Worm (Caenorhabditis elegans): ENCODE measurements around the gene str-199.

Gene str-199

ce11 chrV:17208045-17208444, 17.7 kb upstream of the str-199 start, which contains the start of gene Y68A4A.13:
Y68A4A.13 (minus strand) TSS chrV:17208145.
- TF ChIP-seq nhr-76 (tag; optimal IDR thresholded peaks at IDR 0.05): no peak
- no peak for TF ChIP-seq lin-39 (tag; optimal IDR thresholded peaks at IDR 0.05)
- no peak for TF ChIP-seq unc-39 (tag; optimal IDR thresholded peaks at IDR 0.05)
- no peak for TF ChIP-seq eor-1 (tag; optimal IDR thresholded peaks at IDR 0.05)
- no peak for TF ChIP-seq ama-1 (optimal IDR thresholded peaks at IDR 0.05)
- TF ChIP-seq fkh-2 (tag; optimal IDR thresholded peaks at IDR 0.05): no peak
- no peak for TF ChIP-seq nhr-77 (tag; optimal IDR thresholded peaks at IDR 0.05)
- no peak for TF ChIP-seq mml-1 (tag; optimal IDR thresholded peaks at IDR 0.05)
- TF ChIP-seq ztf-11 (tag; optimal IDR thresholded peaks at IDR 0.05): no peak
- no peak for TF ChIP-seq fos-1 (tag; optimal IDR thresholded peaks at IDR 0.05)
- no peak for TF ChIP-seq egl-5 (tag; optimal IDR thresholded peaks at IDR 0.05)
- no peak for TF ChIP-seq lin-15B (tag; optimal IDR thresholded peaks at IDR 0.05)
- TF ChIP-seq pqm-1 (tag; optimal IDR thresholded peaks at IDR 0.05): no peak
- TF ChIP-seq jun-1 (tag; optimal IDR thresholded peaks at IDR 0.05): no peak
- no peak for TF ChIP-seq nhr-43 (tag; optimal IDR thresholded peaks at IDR 0.05; ENCODE audit: poor library complexity, severe bottlenecking)
- no peak for TF ChIP-seq nhr-11 (tag; optimal IDR thresholded peaks at IDR 0.05)
- no peak for TF ChIP-seq nhr-237 (tag; optimal IDR thresholded peaks at IDR 0.05)
- TF ChIP-seq ceh-9 (tag; optimal IDR thresholded peaks at IDR 0.05): no peak
- TF ChIP-seq R02D3.7 (tag; optimal IDR thresholded peaks at IDR 0.05): no peak
- no peak for TF ChIP-seq mdl-1 (tag; optimal IDR thresholded peaks at IDR 0.05)

- TF ChIP-seq R02D3.7 (tag; optimal IDR thresholded peaks at IDR 0.05) (no peak), nhr-28 (tag; optimal IDR thresholded peaks at IDR 0.05) (no peak)
Observed at ce11 chrV:17206469-17206868, 16.2 kb upstream of the str-199 start.

ce11 chrV:17201847-17202246, 11.5 kb upstream of the str-199 start, which contains the start of gene Y68A4A.10:
Y68A4A.10 (plus strand) TSS chrV:17202147.
- no peak for TF ChIP-seq unc-62 (GFP tag; optimal IDR thresholded peaks at IDR 0.05)
- no peak for TF ChIP-seq ceh-16 (tag; optimal IDR thresholded peaks at IDR 0.05)
- no peak for TF ChIP-seq elt-2 (tag; optimal IDR thresholded peaks at IDR 0.05)
- no peak for TF ChIP-seq nhr-43 (tag; optimal IDR thresholded peaks at IDR 0.05; ENCODE audit: poor library complexity, severe bottlenecking)
- no peak for TF ChIP-seq nhr-28 (tag; optimal IDR thresholded peaks at IDR 0.05)
- TF ChIP-seq eor-1 (tag; optimal IDR thresholded peaks at IDR 0.05): no peak
- TF ChIP-seq lin-15B (tag; optimal IDR thresholded peaks at IDR 0.05): no peak
- TF ChIP-seq R02D3.7 (tag; optimal IDR thresholded peaks at IDR 0.05): no peak
- no peak for TF ChIP-seq ceh-82 (tag; optimal IDR thresholded peaks at IDR 0.05)
- TF ChIP-seq ztf-11 (tag; optimal IDR thresholded peaks at IDR 0.05): no peak
- TF ChIP-seq fkh-10 (GFP tag; optimal IDR thresholded peaks at IDR 0.05): no peak
- TF ChIP-seq nhr-11 (tag; optimal IDR thresholded peaks at IDR 0.05): no peak
- TF ChIP-seq skn-1 (tag; optimal IDR thresholded peaks at IDR 0.05): no peak
- no peak for TF ChIP-seq nhr-67 (tag; optimal IDR thresholded peaks at IDR 0.05)
- TF ChIP-seq ztf-4 (tag; optimal IDR thresholded peaks at IDR 0.05): no peak
- no peak for TF ChIP-seq daf-12 (tag; optimal IDR thresholded peaks at IDR 0.05)

ce11 chrV:17198926-17199325, 8.6 kb upstream of the str-199 start, which contains the start of gene srz-96:
srz-96 (plus strand) TSS chrV:17199226.
- TF ChIP-seq ztf-4 (tag; optimal IDR thresholded peaks at IDR 0.05) (no peak), unc-39 (tag; optimal IDR thresholded peaks at IDR 0.05) (no peak), elt-3 (tag; optimal IDR thresholded peaks at IDR 0.05) (no peak), nhr-12 (tag; optimal IDR thresholded peaks at IDR 0.05) (no peak), snpc-4 (tag; optimal IDR thresholded peaks at IDR 0.05) (no peak), egl-27 (tag; optimal IDR thresholded peaks at IDR 0.05) (no peak), nhr-77 (tag; optimal IDR thresholded peaks at IDR 0.05) (no peak), ama-1 (optimal IDR thresholded peaks at IDR 0.05) (no peak), lin-39 (tag; optimal IDR thresholded peaks at IDR 0.05) (no peak), fos-1 (tag; optimal IDR thresholded peaks at IDR 0.05) (no peak), unc-62 (GFP tag; optimal IDR thresholded peaks at IDR 0.05) (no peak), ceh-9 (tag; optimal IDR thresholded peaks at IDR 0.05) (no peak), nhr-237 (tag; optimal IDR thresholded peaks at IDR 0.05) (no peak), ceh-28 (tag; optimal IDR thresholded peaks at IDR 0.05) (no peak), mml-1 (tag; optimal IDR thresholded peaks at IDR 0.05) (no peak)

ce11 chrV:17192238-17192637, 1.9 kb upstream of the str-199 start, which contains the start of gene srz-47:
srz-47 (minus strand) TSS chrV:17192338.
- TF ChIP-seq ceh-16 (tag; optimal IDR thresholded peaks at IDR 0.05): no peak
- no peak for TF ChIP-seq eor-1 (tag; optimal IDR thresholded peaks at IDR 0.05)
- TF ChIP-seq daf-12 (tag; optimal IDR thresholded peaks at IDR 0.05): no peak
- TF ChIP-seq lin-39 (tag; optimal IDR thresholded peaks at IDR 0.05): no peak
- no peak for TF ChIP-seq tbx-2 (tag; optimal IDR thresholded peaks at IDR 0.05)
- no peak for TF ChIP-seq pha-4 (tag; optimal IDR thresholded peaks at IDR 0.05)
- no peak for TF ChIP-seq ceh-82 (tag; optimal IDR thresholded peaks at IDR 0.05)

Measured in whole organism, L3 larva.